Worm (Caenorhabditis elegans): ENCODE data around the gene arx-4.

DNA sequence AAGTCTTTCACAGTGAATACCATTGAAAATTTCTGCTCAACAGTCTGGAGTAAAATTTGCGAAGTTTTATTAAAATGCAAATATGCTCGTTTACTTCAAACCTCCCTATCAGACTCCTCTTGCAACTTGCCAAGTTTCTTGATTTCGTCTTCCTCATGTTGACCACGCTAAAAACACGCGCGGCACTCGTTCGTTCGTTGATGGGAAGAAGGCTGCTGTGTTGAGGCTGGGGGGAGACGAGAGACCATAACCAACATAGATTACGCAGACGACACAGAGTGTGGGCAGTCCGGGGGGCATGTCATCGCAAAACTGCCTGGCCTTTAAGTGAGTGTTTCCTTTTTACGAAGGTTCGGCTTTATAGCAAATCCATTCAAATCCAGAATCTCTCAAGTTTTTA is 18.1 kb upstream of the arx-4 start:
- TF ChIP-seq saeg-2 (GFP tag; IDR thresholded peaks at IDR 0.05) (no peak), tra-1 (GFP tag; IDR thresholded peaks at IDR 0.05) (no peak), nhr-77 (tag; optimal IDR thresholded peaks at IDR 0.05) (no peak), snpc-4 (tag; optimal IDR thresholded peaks at IDR 0.05) (no peak), nhr-28 (tag; optimal IDR thresholded peaks at IDR 0.05) (peak; percentile 55), madf-5 (GFP tag; IDR thresholded peaks at IDR 0.05) (no peak), ZK337.2 (GFP tag; IDR thresholded peaks at IDR 0.05) (no peak), mxl-2 (GFP tag; conservative IDR thresholded peaks at IDR 0.05) (peak; percentile 44; the same call in 1 of the 2 replicates), dpl-1 (GFP tag; optimal IDR thresholded peaks at IDR 0.05) (peak; percentile 15), ceh-82 (tag; optimal IDR thresholded peaks at IDR 0.05) (no peak), skn-1 (tag; optimal IDR thresholded peaks at IDR 0.05) (no peak), nhr-11 (tag; optimal IDR thresholded peaks at IDR 0.05) (peak; percentile 18), sdz-12 (GFP tag; optimal IDR thresholded peaks at IDR 0.05) (no peak)
